Fruit fly (Drosophila melanogaster) Kc167 (cell line): ENCODE data around the gene Rbp.

Source experiments
- Myc ChIP-seq: fragments of >200 bp; optimal IDR thresholded peaks from 2 replicates; lab custom pipeline; 2017; ENCODE audit warnings: missing external identifiers
- Sin3A ChIP-seq: fragments of >200 bp; optimal IDR thresholded peaks from 2 replicates; lab custom pipeline; 2018; ENCODE audit warnings: missing external identifiers
- insv ChIP-seq: fragments of >200 bp; optimal IDR thresholded peaks from 3 replicates; lab custom pipeline; 2018; ENCODE audit warnings: missing external identifiers
- psq ChIP-seq: fragments of >200 bp; optimal IDR thresholded peaks from 2 replicates; lab custom pipeline; 2017; ENCODE audit warnings: missing external identifiers
- ttk ChIP-seq: sonication (Bioruptor generic); optimal IDR thresholded peaks from 2 replicates; lab custom pipeline; 2017; ENCODE audit warnings: missing external identifiers

DNA sequence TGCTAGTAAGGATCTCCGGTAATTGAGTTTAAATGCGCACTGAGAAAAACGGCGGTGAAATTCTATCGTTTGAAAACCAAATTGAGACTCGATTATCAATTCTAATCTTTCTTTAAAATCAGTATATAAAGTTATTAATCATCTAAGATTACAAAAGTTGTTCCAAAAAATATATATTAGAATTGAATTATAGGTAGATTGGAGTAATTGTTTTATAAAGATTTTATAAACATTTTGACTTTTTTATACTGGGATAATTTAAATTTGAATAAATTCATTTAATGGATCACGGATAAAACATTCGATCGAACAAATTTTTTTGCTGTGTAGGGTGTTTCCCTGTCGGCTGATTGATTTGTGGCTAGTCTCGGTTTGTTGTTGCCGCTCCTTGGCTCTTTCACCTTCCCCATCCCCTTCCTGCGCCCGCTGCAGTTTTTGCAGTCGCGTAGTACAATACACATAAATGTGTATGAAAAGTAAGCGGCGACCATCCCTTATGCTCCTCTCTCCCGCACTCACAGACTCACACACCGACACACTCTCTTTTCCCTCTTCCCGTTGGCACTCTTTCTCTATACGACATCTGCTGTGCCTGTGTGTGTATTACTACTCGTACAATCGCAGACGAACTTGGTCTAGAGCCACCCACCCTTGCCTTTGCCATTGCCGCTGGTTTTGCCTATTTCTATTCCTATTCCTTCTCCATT lies 44.5 kb downstream of the Rbp start:
- TF ChIP-seq insv (lab: Kevin White, UChicago) (no peak), Sin3A (lab: Kevin White, UChicago) (no peak), ttk (lab: Kevin White, UChicago) (no peak), psq (lab: Kevin White, UChicago) (no peak), Myc (lab: Kevin White, UChicago) (no peak)
